Worm (Caenorhabditis elegans) whole organism, dauer: ENCODE measurements around the gene exl-1.

Experiments
- unc-62 ChIP-seq: sonication (generic microtip); optimal IDR thresholded peaks from 2 replicates; lab custom pipeline; 2017; ENCODE audit warnings: missing biosample characterization, missing genetic modification reagents, missing genetic modification characterization

The exl-1 gene

DNA sequence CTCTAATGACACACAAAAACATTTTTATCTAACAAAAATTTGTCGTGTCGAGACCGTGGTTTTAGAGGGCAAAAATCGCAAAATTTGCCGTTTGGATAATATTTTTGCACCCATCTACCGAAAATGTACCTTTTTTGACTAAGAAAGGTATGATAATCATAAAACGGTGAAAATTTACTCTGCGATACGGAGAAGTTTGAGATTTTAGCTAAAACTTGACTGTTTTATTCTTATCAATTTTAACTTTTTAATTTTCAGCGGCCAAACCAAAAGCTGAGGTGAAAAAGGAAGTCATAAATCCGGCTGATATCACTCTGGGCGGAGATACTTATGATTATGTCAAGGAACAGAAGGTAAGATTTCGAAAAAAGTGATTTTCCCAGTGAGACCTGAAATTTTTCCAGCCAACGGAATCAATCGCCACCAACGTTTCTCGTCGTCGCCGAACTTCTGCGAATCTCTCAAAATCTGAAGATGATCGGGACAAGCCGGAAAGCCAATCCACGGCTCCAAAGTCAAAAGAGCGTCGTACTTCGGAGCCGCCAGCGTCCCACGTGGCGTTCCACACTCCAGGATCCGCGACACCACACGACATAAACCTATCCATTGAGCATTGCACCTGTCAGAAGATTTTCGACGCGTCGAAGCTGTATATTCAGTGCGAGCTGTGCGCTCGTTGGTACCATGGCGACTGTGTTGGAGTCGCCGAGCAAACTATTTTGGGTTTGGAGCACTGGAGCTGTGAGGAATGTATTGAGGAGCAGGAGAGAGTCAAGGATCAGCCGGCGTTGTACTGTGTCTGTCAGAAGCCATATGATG lies 6.9 kb downstream of the exl-1 start:
- no peak for TF ChIP-seq unc-62 (GFP tag; lab: Kevin White, UChicago)

DNA sequence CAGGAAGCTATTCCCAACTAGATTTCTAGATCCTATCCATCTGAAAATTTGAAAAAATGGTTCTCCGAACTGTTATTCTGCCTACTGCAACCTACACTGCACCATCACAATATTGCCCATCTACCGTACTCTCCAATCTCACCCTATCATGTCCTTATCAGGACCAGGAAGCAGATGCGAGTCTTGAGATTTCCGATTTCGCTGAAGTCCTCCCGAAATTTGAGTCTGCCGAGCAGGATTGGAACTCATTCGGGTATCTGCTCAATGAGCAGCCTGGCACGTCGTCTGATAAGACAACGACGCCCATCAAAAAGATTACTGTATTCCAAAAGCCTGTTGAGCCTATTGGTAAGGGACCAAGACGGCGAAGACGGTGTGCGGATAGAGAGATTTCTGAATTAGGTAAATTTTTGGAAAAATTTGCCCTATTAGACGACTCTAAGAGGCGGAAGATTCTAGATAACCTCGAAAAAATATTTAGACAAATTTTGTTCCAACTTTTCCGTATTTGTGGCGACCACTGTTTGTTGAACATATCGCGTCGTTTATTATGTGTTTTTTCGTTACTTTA lies 7.7 kb downstream of the exl-1 start:
- no peak for TF ChIP-seq unc-62 (GFP tag; lab: Kevin White, UChicago)

DNA sequence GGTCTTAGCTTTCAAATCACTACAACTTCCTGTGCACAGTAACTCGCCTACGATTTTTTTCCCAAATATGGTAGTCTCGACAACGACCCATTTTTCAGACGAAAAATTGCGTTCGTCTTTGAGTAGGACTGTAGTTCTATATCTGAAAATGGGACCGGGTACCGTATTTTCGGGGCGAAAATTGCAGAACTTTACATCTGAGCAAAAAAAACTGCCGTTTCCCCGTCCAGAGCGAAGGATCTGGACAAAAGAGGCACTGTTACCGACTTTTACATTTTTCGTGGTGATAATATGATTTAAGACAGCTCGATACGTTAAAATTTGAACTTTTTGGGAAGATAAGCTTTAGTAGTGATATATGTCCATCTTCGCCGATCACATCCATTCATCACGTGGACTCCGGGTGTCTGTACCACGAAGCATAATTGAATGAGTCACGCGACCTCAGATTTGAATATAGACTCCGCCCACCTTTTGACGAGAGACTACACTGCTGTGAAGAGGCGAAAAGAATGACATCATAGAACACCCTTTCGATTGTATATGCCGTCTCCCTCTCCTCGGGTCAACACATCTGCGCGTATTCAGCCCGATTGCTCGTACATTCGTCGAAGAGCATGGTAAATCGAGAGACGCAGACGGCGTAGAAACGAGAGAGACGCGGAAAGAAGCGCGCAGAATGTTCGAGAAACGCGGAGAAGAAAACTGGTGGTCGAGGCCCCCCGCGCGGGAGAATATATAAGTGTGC lies 8.4 kb downstream of the exl-1 start:
- TF ChIP-seq unc-62 (GFP tag; lab: Kevin White, UChicago): no peak

DNA sequence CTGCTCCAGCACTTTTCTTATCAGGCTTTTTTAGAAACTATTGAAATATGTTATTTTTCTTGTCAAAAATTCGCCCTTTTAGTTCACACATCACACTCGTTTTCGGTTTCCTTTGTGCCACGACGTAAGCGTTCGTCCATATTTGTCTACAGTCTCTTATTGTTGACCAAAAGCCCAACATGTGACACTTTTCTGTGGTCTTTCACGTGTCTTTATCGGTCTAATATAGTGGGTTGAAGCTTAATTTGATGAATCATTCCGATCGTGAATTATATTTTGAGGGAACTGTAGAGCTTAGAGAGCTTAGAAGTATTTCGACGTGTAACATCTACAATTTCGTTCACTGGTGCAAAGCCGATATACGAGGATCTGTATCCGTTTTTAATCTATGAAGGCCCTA lies 9.0 kb downstream of the exl-1 start:
- TF ChIP-seq unc-62 (GFP tag; lab: Kevin White, UChicago): no peak

DNA sequence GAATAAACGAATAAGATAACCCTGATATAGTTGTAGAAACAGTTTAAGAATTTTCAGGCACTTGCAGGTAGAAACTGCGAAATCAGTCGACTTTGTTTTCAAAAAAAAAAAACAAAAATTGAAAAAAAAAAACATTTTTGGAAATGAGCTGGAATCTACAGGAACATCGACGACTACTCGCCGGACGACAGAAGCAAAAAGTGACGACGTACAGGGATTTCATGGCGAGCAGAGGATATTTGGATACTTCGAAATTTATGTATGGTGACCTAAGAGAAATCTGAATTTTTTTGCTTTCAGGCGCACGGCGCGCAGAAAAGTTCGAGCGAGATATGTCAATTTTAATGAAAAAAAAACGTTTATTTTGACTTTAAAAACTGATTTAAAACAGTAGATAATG lies 12.2 kb downstream of the exl-1 start:
- TF ChIP-seq unc-62 (GFP tag; lab: Kevin White, UChicago): no peak

DNA sequence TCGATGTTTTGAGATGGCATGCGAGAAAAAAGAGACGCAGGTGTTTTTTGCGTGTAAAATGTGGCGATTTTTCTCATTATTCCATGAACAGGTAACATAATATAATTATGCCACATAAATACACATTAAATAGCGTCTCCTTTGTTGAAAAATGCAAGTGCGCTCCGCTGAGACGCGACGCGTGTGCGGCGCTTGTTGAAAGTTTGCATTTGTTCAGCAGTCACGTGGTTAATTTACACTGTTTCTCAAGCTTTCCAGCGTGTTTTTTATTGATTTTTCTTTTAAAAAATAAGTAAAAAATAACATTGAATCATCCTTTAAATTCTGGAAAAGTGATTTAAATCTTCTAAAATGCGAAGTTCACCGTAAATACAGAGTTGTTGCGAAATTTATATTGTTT lies 13.7 kb downstream of the exl-1 start:
- no peak for TF ChIP-seq unc-62 (GFP tag; lab: Kevin White, UChicago)

DNA sequence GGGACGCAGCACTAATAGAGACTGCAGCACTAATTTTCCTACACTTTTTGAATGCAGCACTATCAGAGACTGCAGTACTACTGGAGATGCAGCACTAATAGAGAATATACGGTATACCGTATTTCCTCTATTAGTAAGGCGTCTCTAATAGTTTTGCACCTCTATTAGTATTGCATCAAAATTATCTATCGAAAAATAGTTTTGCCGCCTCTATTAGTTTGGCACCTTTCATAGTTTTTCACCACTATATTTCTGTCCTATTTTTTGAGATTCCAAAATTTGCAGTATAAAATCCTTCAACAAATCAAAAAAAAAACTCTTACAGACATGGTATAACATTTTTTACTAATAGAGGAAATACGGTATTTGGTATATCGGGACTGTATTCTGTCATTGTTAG lies 19.5 kb downstream of the exl-1 start:
- TF ChIP-seq unc-62 (GFP tag; lab: Kevin White, UChicago): no peak

DNA sequence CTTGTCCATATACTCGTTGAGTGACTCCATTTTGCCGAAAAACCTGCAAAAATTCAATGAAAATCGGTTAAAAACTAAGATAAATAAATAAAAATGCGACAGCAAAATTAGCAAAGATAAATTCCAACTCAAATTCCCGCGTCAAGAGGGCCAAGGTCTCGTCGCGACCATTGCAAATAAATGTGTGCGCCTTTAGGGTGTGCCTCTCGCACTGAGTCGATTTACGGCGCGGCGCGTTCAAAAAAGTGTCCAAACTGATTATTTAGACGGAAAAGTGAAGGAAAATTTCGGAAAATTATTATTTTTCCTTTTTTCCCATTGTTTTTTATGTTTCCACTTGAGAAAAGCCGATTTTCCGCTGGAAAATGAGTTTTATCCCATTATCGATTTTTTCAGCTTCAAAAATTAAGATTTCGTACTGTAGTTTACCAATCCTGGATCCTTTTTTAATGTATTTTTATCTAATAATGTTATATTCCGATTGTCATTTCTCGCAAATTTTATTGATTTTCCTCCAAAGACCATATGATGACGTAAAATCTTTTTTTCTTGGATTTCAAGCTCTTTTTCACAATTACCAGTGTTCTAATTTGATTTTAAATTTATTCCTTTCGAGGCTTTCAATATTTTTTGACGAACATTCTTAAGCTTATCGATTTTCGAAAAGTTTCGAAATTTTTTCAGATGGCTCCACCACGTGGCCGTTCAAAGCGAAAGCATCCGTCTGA lies 23.1 kb downstream of the exl-1 start, which contains the start of the genes kbp-3 and nurf-1:
TSS of gene kbp-3 (minus strand) at position 43 of the 728 bp plus-strand sequence.
TSS of gene nurf-1 (plus strand) at position 678 of the 728 bp plus-strand sequence.
- TF ChIP-seq unc-62 (GFP tag; lab: Kevin White, UChicago): no peak

DNA sequence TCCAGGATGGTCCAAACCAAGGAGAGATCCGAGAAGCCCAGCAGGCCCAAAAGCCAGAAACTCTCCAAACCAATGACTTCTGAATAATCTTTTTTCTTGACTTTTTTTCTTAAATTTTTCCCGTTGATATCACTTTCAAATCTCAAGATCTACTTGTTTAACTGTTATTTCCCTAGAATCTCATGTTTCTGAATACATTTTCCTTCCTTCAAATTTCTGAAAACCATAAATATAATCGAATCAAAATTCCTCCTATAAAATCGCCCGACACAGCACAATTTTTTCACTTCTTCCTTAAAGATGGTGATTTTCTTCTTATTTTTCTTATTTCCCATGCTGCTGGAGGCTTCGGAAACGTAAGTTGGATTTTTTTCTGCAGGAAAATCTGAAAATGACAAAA lies 25.1 kb downstream of the exl-1 start, which contains the start of gene F26H11.8:
TSS of gene F26H11.8 (plus strand) at position 301 of the 400 bp plus-strand sequence.
- TF ChIP-seq unc-62 (GFP tag; lab: Kevin White, UChicago): no peak

DNA sequence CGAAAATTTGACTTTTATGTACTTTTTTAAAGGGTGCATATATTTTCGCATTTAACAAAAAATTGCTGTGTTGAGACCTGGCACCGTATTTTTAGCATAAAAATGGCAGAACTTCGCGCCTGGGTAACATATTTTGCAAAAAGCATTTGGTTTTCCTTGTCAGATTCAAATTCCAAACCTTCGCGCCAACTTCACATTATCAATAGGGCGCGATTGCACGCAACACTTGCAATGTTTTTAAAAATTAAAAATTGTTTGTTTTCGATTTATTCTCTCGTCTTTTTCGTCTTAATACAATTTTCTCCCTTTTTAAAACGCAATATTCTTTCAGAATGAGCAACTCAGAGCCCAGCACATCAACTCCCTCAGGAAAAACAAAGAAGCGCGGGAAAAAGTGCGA lies 29.6 kb downstream of the exl-1 start, which contains the start of gene mes-2:
TSS of gene mes-2 (plus strand) at position 330 of the 400 bp plus-strand sequence.
- no peak for TF ChIP-seq unc-62 (GFP tag; lab: Kevin White, UChicago)

DNA sequence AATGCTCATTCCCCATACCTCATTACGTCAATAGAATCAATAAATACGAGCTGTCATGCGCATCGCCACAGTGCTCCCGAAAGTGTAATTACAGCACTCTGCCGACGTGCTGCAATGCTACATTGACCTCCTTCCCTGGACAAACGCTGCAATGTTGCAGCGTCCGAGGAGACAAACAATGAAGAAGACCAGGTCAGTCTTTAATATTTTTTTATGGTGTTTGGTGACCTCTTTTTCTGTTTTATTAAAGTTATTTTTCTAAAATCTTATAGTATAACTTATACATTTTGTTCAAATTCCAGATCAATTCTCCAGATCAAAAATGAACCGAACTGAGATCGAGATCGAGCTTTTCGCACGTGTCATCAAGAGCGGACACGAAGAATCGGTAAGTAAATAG lies 31.8 kb downstream of the exl-1 start, which contains the start of gene sdz-26:
TSS of gene sdz-26 (plus strand) at position 301 of the 400 bp plus-strand sequence.
- TF ChIP-seq unc-62 (GFP tag; lab: Kevin White, UChicago): no peak

DNA sequence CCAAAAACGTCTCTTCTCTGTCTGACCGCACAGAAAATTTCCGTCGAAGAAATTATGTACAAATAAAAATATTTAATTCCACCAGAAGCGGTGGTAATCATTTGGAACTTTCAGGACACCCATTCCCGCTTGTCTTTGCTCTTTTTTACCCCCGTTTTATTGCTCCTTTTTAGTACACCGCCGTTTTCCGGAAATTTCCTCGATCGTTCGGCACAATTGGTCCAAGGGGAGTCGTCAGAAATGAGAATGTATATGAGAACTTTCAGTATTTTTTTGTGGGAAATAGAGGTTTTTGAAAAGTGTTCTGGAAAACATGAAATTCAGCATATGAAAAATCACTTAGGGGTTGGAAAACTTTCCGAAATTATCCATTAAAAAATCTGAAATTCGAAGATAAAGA lies 32.5 kb downstream of the exl-1 start:
- TF ChIP-seq unc-62 (GFP tag; lab: Kevin White, UChicago): no peak

DNA sequence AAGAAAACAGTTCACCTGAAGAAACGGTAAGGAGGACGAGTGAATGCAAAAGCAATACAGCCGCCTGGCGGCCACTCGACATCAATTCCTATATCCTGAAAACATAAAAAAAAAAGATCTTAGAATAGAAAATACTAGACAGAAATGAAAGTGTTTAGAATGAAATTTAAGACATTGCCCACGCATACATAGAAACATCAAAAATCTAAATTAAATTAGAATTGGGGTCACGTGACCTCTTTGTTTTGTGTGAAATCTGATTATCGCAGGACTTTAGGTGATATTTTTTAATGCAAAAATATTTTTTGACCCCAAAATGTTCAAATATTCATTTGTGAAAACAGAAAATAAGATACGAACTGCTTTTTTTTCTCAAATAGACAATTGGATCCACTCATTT lies 35.5 kb downstream of the exl-1 start, which contains the start of gene acr-20:
TSS of gene acr-20 (minus strand) at position 101 of the 400 bp plus-strand sequence.
- no peak for TF ChIP-seq unc-62 (GFP tag; lab: Kevin White, UChicago)

DNA sequence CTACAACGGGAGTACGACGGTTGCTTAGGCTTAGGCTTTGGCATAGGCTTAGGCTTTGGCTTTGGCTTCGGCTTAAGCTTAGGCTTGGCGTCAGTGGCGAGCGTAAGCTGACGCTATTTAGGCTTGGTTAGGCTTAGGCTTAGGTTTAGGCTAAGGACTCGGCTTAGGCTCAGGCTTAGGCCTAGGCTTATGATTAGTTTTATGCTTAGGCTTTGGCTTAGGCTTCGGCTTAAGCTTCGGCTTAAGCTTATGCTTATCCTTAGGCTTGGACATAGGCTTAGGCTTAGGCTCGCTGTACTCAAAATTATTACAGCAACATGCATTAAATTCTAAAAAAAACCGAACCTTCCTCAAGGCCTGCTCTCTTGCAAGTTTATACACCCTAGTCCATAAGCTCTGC lies 38.7 kb downstream of the exl-1 start:
- no peak for TF ChIP-seq unc-62 (GFP tag; lab: Kevin White, UChicago)

DNA sequence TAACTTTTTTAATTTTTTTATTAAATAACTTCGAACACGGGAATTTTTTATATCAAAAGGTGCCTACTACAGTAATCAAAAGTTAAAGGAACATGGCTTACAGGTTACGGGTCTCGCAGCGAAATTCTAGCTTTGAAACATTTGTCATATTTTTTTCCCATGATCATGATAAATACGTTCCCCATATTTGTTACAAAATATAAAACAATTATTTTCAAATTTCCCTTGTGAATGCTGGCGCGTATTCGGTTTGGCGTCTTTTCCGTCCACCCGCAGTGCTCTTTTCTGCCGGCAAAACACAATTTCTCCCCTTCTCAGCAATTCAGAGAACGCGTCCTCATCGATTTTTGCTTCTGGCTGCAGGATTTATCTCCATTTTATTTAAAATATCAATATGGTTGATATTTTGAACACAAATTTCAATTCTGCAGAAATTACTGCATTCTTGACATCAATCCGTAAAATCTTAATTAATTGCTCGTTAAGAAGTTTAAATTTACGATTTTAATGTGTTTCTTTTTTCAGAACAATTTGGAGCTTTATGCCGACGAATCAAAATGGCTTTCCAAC lies 48.0 kb downstream of the exl-1 start, which contains the start of gene imb-2:
TSS of gene imb-2 (plus strand) at position 520 of the 570 bp plus-strand sequence.
- no peak for TF ChIP-seq unc-62 (GFP tag; lab: Kevin White, UChicago)
